Worm (Caenorhabditis elegans): ENCODE measurements around the gene C17E7.12.

DNA sequence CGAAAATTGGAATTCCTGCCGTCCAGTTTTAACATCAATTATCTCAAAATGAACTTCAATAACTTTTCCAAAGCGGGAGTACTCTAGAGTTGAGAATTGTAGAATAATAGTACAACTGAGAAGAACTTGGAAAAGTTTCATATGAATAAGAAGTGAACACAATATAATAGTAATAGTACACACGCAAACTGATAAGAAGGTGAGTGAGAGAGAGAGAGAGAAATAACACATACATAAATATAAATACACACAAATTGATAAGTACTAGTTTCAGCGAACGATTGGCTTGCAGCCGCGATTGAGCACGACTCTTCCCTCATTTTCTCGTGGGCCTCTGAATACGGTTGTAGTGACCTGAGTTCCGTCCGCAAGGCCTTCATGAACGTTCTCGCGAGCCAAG is 2.7 kb downstream of the C17E7.12 start, which contains the start of gene C17E7.13:
- TF ChIP-seq ZK546.5 (tag; optimal IDR thresholded peaks at IDR 0.05) = no peak
- TF ChIP-seq mdl-1 (tag; optimal IDR thresholded peaks at IDR 0.05) = no peak
- TF ChIP-seq zag-1 (tag; optimal IDR thresholded peaks at IDR 0.05) = no peak
- no peak for TF ChIP-seq daf-19 (GFP tag; conservative IDR thresholded peaks at IDR 0.05)

Data from whole organism, L4 larva.